Fruit fly (Drosophila melanogaster) whole organism: ENCODE results near the gene hb.

Experiments
- CG8478 ChIP-seq: fragments of >200 bp; optimal IDR thresholded peaks from 2 replicates; lab custom pipeline; 2018; ENCODE audit warnings: inconsistent platforms
- pan ChIP-seq: fragments of >200 bp; optimal IDR thresholded peaks from 2 replicates; lab custom pipeline; 2017
- psq ChIP-seq: fragments of >200 bp; optimal IDR thresholded peaks from 2 replicates; lab custom pipeline; 2017

DNA sequence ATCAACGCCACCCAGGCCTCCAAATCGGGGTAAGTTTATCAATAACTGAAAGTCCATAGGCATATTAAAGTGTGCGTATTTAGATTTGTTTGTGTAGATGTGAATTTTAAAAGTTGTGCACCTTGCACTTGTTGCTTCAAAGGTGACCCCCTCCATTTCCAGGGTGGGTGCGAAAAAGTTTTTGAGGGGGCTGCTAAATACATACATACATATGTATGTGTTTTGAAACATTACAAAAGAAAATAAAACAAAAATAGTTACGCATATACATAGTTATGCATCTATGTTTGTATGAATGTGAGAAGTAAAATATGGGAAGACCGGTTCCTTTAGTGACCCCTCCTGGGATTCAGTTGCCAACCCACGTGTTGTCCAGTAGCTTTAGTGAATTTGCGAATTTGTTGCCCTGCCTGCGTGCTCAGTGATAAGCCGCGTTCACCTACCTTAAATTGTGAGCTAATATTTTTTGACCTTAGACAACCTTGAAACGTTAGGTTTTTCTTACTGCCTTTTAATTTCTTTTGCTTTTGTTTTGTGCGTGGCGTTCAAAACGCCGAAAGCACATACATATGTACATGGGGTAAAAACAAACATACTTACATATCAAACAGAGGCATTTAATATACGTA, 27.6 kb downstream of the hb start:
- no peak for TF ChIP-seq psq (lab: Kevin White, UChicago)
- peak; percentile 58 for TF ChIP-seq pan (lab: Kevin White, UChicago)
- TF ChIP-seq CG8478 (lab: Kevin White, UChicago): no peak
